Worm (Caenorhabditis elegans): ENCODE results near the gene pigg-1.

DNA sequence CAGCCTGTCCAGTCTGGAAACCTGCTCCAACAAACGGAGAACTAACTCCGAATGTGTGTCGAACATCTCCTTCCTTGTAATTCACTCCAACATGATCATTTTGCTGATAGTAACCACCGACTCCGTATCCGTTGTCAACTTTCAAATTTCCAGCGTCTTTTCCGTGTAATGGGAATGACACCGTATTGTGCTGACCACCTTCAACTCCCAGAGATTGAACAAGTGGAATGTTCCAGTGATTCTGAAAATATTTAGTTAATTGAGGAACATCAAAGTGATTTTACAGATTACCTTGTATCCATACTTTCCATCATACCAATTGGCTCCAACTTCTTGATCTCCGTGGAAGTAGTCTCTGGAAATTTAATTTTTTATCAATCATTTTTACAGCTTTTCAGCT lies 27.8 kb upstream of the pigg-1 start:
- TF ChIP-seq pha-4 (GFP tag; IDR thresholded peaks at IDR 0.05) (no peak), pha-4 (tag; optimal IDR thresholded peaks at IDR 0.05) (no peak), F44E2.7 (GFP tag; IDR thresholded peaks at IDR 0.05) (no peak), hmg-1.1 (GFP tag; IDR thresholded peaks at IDR 0.05) (no peak), T26A8.4 (GFP tag; IDR thresholded peaks at IDR 0.05) (no peak), nhr-237 (tag; optimal IDR thresholded peaks at IDR 0.05) (no peak), lin-15B (tag; optimal IDR thresholded peaks at IDR 0.05) (no peak), F49E8.2 (tag; optimal IDR thresholded peaks at IDR 0.05; ENCODE audit: borderline replicate concordance) (no peak), unc-130 (GFP tag; optimal IDR thresholded peaks at IDR 0.05) (no peak), daf-12 (tag; optimal IDR thresholded peaks at IDR 0.05) (no peak), nhr-11 (tag; optimal IDR thresholded peaks at IDR 0.05) (no peak), mdl-1 (tag; optimal IDR thresholded peaks at IDR 0.05) (no peak), fos-1 (tag; optimal IDR thresholded peaks at IDR 0.05) (no peak)

Data from whole organism, L4 larva.